Worm (Caenorhabditis elegans): ENCODE measurements around the gene hsp-43.

DNA sequence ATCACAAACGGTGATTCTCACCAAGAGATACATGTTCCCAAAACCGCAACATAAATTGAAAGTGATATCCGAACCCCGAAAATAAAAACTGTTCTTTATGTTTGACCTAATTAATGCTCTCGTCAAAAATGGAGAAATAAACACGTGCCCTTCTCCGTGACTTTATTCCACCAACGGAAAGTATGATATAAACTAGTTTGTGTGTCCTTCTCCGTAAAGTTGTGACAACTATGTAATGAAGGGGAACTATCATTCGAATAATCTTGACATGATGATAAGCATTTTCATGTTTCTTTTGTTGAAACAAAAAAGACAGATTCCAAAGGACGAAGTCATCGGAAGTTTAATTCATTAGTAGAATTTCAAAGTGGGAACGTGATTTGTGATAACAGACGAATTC, 33.8 kb downstream of the hsp-43 start:
- TF ChIP-seq irx-1 (tag; optimal IDR thresholded peaks at IDR 0.05) (no peak), egl-27 (tag; optimal IDR thresholded peaks at IDR 0.05) (no peak), unc-98 (GFP tag; IDR thresholded peaks at IDR 0.05) (no peak), nhr-28 (tag; optimal IDR thresholded peaks at IDR 0.05) (no peak), nhr-90 (tag; optimal IDR thresholded peaks at IDR 0.05; ENCODE audit: poor library complexity) (peak; percentile 32), ceh-82 (tag; optimal IDR thresholded peaks at IDR 0.05) (no peak), lin-39 (tag; optimal IDR thresholded peaks at IDR 0.05) (no peak), snpc-4 (tag; optimal IDR thresholded peaks at IDR 0.05) (no peak), efl-3 (GFP tag; optimal IDR thresholded peaks at IDR 0.05) (no peak), ama-1 (optimal IDR thresholded peaks at IDR 0.05) (no peak), aly-2 (tag; optimal IDR thresholded peaks at IDR 0.05) (no peak)

All from whole organism, L1 larva.